Worm (Caenorhabditis elegans): Measurements from ENCODE around the gene C28H8.2.

C28H8.2 gene

ce11 chrIII:5892909-5893308 lies 27.2 kb upstream of the C28H8.2 start:
- TF ChIP-seq duxl-1 (tag; optimal IDR thresholded peaks at IDR 0.05; ENCODE audit: poor library complexity) (no peak), hmg-1.1 (GFP tag; IDR thresholded peaks at IDR 0.05) (no peak), lin-13 (GFP tag; optimal IDR thresholded peaks at IDR 0.05) (no peak)

ce11 chrIII:5895913-5896312 lies 24.2 kb upstream of the C28H8.2 start, which contains the start of gene pxl-1:
TSS of gene pxl-1 (minus strand) at chrIII:5896013.
- no peak for TF ChIP-seq rbr-2 (tag; optimal IDR thresholded peaks at IDR 0.05)
- TF ChIP-seq daf-12 (tag; optimal IDR thresholded peaks at IDR 0.05) = no peak
- TF ChIP-seq pha-4 (GFP tag; IDR thresholded peaks at IDR 0.05) = no peak
- no peak for TF ChIP-seq pha-4 (tag; optimal IDR thresholded peaks at IDR 0.05)
- TF ChIP-seq nhr-10 (tag; optimal IDR thresholded peaks at IDR 0.05) = no peak
- TF ChIP-seq zfp-2 (tag; optimal IDR thresholded peaks at IDR 0.05) = no peak
- no peak for TF ChIP-seq vab-7 (GFP tag; IDR thresholded peaks at IDR 0.05)
- TF ChIP-seq madf-9 (GFP tag; conservative IDR thresholded peaks at IDR 0.05) = no peak
- no peak for TF ChIP-seq F49E8.2 (tag; optimal IDR thresholded peaks at IDR 0.05; ENCODE audit: borderline replicate concordance)
- TF ChIP-seq mxl-3 (GFP tag; optimal IDR thresholded peaks at IDR 0.05) = no peak
- no peak for TF ChIP-seq mdl-1 (tag; optimal IDR thresholded peaks at IDR 0.05)
- TF ChIP-seq pqm-1 (tag; optimal IDR thresholded peaks at IDR 0.05) = no peak
- no peak for TF ChIP-seq ces-1 (GFP tag; optimal IDR thresholded peaks at IDR 0.05)
- TF ChIP-seq aly-2 (tag; optimal IDR thresholded peaks at IDR 0.05) = no peak
- TF ChIP-seq nhr-42 (GFP tag; IDR thresholded peaks at IDR 0.05) = no peak
- TF ChIP-seq Y5F2A.4 (GFP tag; optimal IDR thresholded peaks at IDR 0.05) = no peak
- TF ChIP-seq unc-39 (tag; optimal IDR thresholded peaks at IDR 0.05) = no peak
- TF ChIP-seq Y105C5A.15 (GFP tag; IDR thresholded peaks at IDR 0.05) = no peak
- TF ChIP-seq nhr-48 (tag; optimal IDR thresholded peaks at IDR 0.05) = no peak
- TF ChIP-seq skn-1 (tag; optimal IDR thresholded peaks at IDR 0.05) = no peak
- no peak for TF ChIP-seq daf-16 (GFP tag; optimal IDR thresholded peaks at IDR 0.05)
- no peak for TF ChIP-seq daf-16 (tag; optimal IDR thresholded peaks at IDR 0.05)

ce11 chrIII:5897468-5897867 lies 22.7 kb upstream of the C28H8.2 start:
- TF ChIP-seq mdt-29 (GFP tag; IDR thresholded peaks at IDR 0.05) (no peak), aha-1 (tag) (peak; percentile 4), mep-1 (tag; optimal IDR thresholded peaks at IDR 0.05) (peak; percentile 15)

- no peak for TF ChIP-seq dpl-1 (GFP tag; optimal IDR thresholded peaks at IDR 0.05)
- TF ChIP-seq hlh-11 (tag; optimal IDR thresholded peaks at IDR 0.05) = peak; percentile 24
Observed at ce11 chrIII:5898631-5899030, 21.5 kb upstream of the C28H8.2 start.

DNA sequence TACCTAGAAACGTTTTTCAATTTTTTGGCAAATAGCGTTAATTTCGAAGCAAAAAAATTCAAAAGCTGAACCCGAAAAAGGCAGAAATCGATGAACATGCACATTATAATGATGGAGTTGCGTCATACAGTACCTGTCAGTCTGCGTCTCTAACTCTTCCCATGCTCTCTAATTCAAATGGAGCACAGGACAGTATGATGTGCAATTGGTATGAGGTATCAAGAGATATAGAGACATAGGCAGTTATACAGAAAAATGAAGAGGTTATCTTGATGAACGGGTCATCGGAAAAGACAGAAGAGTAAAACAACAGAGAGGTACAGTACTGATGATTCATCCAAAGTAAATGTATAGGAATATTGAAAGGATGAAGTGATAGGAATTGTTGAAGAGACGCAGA lies 19.4 kb upstream of the C28H8.2 start:
- TF ChIP-seq nhr-28 (tag; optimal IDR thresholded peaks at IDR 0.05) (peak; percentile 10), hlh-11 (tag; optimal IDR thresholded peaks at IDR 0.05) (peak; percentile 23), daf-16 (GFP tag; optimal IDR thresholded peaks at IDR 0.05) (no peak), daf-16 (tag; optimal IDR thresholded peaks at IDR 0.05) (peak; percentile 18), pha-4 (GFP tag; IDR thresholded peaks at IDR 0.05) (no peak), pha-4 (tag; optimal IDR thresholded peaks at IDR 0.05) (peak; percentile 22), tag-97 (GFP tag; IDR thresholded peaks at IDR 0.05) (no peak), attf-4 (tag; optimal IDR thresholded peaks at IDR 0.05) (no peak), mep-1 (tag; optimal IDR thresholded peaks at IDR 0.05) (peak; percentile 44), tra-1 (GFP tag; IDR thresholded peaks at IDR 0.05) (no peak), cey-2 (tag; optimal IDR thresholded peaks at IDR 0.05; ENCODE audit: borderline replicate concordance, insufficient read depth) (no peak), fos-1 (tag; optimal IDR thresholded peaks at IDR 0.05) (no peak), nhr-6 (tag; optimal IDR thresholded peaks at IDR 0.05) (peak; percentile 96), mdl-1 (tag; optimal IDR thresholded peaks at IDR 0.05) (no peak), F10B5.3 (tag; optimal IDR thresholded peaks at IDR 0.05) (no peak), dve-1 (tag; optimal IDR thresholded peaks at IDR 0.05; ENCODE audit: insufficient read depth) (peak; percentile 52), jun-1 (tag; optimal IDR thresholded peaks at IDR 0.05) (no peak), egl-43 (GFP tag; IDR thresholded peaks at IDR 0.05) (no peak), egl-27 (tag; optimal IDR thresholded peaks at IDR 0.05) (no peak), mes-2 (tag; optimal IDR thresholded peaks at IDR 0.05; ENCODE audit: poor library complexity, severe bottlenecking) (no peak), lin-15B (tag; optimal IDR thresholded peaks at IDR 0.05) (no peak), R02D3.7 (tag; optimal IDR thresholded peaks at IDR 0.05) (no peak), zip-11 (GFP tag; IDR thresholded peaks at IDR 0.05) (no peak), madf-9 (GFP tag; conservative IDR thresholded peaks at IDR 0.05) (no peak), dpl-1 (GFP tag; optimal IDR thresholded peaks at IDR 0.05) (no peak)
